Fruit fly (Drosophila melanogaster): ENCODE measurements around the gene mTerf5.

Gene mTerf5

dm6 chr3R:18243718-18244170 is 20.3 kb upstream of the mTerf5 start (continued):
- TF ChIP-seq vvl (GFP tag; IDR thresholded peaks at IDR 0.05): peak; percentile 71
- TF ChIP-seq MBD-R2 (GFP tag; IDR thresholded peaks at IDR 0.05): peak; percentile 37; the same call in 1 of the 2 replicates
- no peak for TF ChIP-seq gsb (GFP tag; IDR thresholded peaks at IDR 0.05)
- TF ChIP-seq schlank (tag; optimal IDR thresholded peaks at IDR 0.05): peak; percentile 3
- no peak for TF ChIP-seq CG17361 (GFP tag; IDR thresholded peaks at IDR 0.05)
- no peak for TF ChIP-seq fru (optimal IDR thresholded peaks at IDR 0.05)
- TF ChIP-seq bcd (GFP tag; optimal IDR thresholded peaks at IDR 0.05): no peak
- TF ChIP-seq da (GFP tag; optimal IDR thresholded peaks at IDR 0.05): no peak
- TF ChIP-seq Jarid2 (GFP tag; optimal IDR thresholded peaks at IDR 0.05): no peak
- peak; percentile 44 for TF ChIP-seq CG6813 (GFP tag; optimal IDR thresholded peaks at IDR 0.05)
- TF ChIP-seq CG8388 (GFP tag; optimal IDR thresholded peaks at IDR 0.05): no peak
- no peak for TF ChIP-seq Hey (tag; optimal IDR thresholded peaks at IDR 0.05)
- TF ChIP-seq onecut (GFP tag; IDR thresholded peaks at IDR 0.05): peak; percentile 100
- TF ChIP-seq sc (optimal IDR thresholded peaks at IDR 0.05): no peak
- TF ChIP-seq sc (GFP tag; optimal IDR thresholded peaks at IDR 0.05): no peak
- no peak for TF ChIP-seq CG34376 (GFP tag; optimal IDR thresholded peaks at IDR 0.05)
- TF ChIP-seq pb (GFP tag; optimal IDR thresholded peaks at IDR 0.05): no peak
- no peak for TF ChIP-seq CG16815 (GFP tag; optimal IDR thresholded peaks at IDR 0.05)
- no peak for TF ChIP-seq HHEX (GFP tag; optimal IDR thresholded peaks at IDR 0.05)
- peak; percentile 84 for TF ChIP-seq ewg (GFP tag; optimal IDR thresholded peaks at IDR 0.05)
- TF ChIP-seq cg (GFP tag; optimal IDR thresholded peaks at IDR 0.05): no peak
- 0 out of 2 replicates have a peak, but pooled peaks have one; percentile 3 for TF ChIP-seq seq (GFP tag; IDR thresholded peaks at IDR 0.05)
- TF ChIP-seq bab2 (GFP tag; optimal IDR thresholded peaks at IDR 0.05): no peak
- TF ChIP-seq CG12071 (GFP tag; optimal IDR thresholded peaks at IDR 0.05): peak; percentile 58
- no peak for TF ChIP-seq CG30020 (tag; optimal IDR thresholded peaks at IDR 0.05)
- no peak for TF ChIP-seq CG12219 (GFP tag; optimal IDR thresholded peaks at IDR 0.05)
- TF ChIP-seq peb (GFP tag; IDR thresholded peaks at IDR 0.05): no peak
- peak; percentile 6 for TF ChIP-seq nerfin-1 (tag; optimal IDR thresholded peaks at IDR 0.05)
- TF ChIP-seq CG13624 (GFP tag; optimal IDR thresholded peaks at IDR 0.05): no peak
- no peak for TF ChIP-seq CG1602 (GFP tag; optimal IDR thresholded peaks at IDR 0.05)
- peak; percentile 24 for TF ChIP-seq CG17385 (GFP tag; optimal IDR thresholded peaks at IDR 0.05)
- TF ChIP-seq crol (GFP tag; IDR thresholded peaks at IDR 0.05): peak; percentile 49; the same call in 1 of the 2 replicates
- TF ChIP-seq yki (optimal IDR thresholded peaks at IDR 0.05): no peak
- TF ChIP-seq maf-S (GFP tag; optimal IDR thresholded peaks at IDR 0.05): peak; percentile 13
- peak; percentile 0 for TF ChIP-seq MTF-1 (GFP tag; optimal IDR thresholded peaks at IDR 0.05; ENCODE audit: borderline replicate concordance)
- no peak for TF ChIP-seq nom (GFP tag; optimal IDR thresholded peaks at IDR 0.05)
- no peak for TF ChIP-seq CG17359 (tag; optimal IDR thresholded peaks at IDR 0.05)
- 0 out of 2 replicates have a peak, but pooled peaks have one; percentile 10 for TF ChIP-seq wdn (GFP tag; IDR thresholded peaks at IDR 0.05)
- no peak for TF ChIP-seq Hr3 (GFP tag; optimal IDR thresholded peaks at IDR 0.05)
- no peak for TF ChIP-seq CG7357 (GFP tag; IDR thresholded peaks at IDR 0.05)
- peak; percentile 25 for TF ChIP-seq Chrac-16 (GFP tag; optimal IDR thresholded peaks at IDR 0.05)
- TF ChIP-seq CG12744 (GFP tag; optimal IDR thresholded peaks at IDR 0.05): no peak
- no peak for TF ChIP-seq Sin3A (optimal IDR thresholded peaks at IDR 0.05)
- no peak for TF ChIP-seq MESR4 (GFP tag; optimal IDR thresholded peaks at IDR 0.05)
- peak; percentile 11 for TF ChIP-seq CrebB (tag; optimal IDR thresholded peaks at IDR 0.05)
- no peak for TF ChIP-seq Scr (GFP tag; IDR thresholded peaks at IDR 0.05; ENCODE audit: partially characterized antibody)
- no peak for TF ChIP-seq Atf-2 (GFP tag; optimal IDR thresholded peaks at IDR 0.05)
- TF ChIP-seq YL-1 (GFP tag; optimal IDR thresholded peaks at IDR 0.05): no peak
- TF ChIP-seq zen (tag; optimal IDR thresholded peaks at IDR 0.05): no peak
- TF ChIP-seq sens (GFP tag): peak; percentile 60
- TF ChIP-seq zen2 (GFP tag; IDR thresholded peaks at IDR 0.05; ENCODE audit: partially characterized antibody): no peak
- TF ChIP-seq Hr51 (GFP tag; optimal IDR thresholded peaks at IDR 0.05): peak in 1 of 2 experiments; percentile 12
